Worm (Caenorhabditis elegans): ENCODE data around the gene snx-1.

ce11 chrX:1108874-1109273 lies 19.9 kb upstream of the snx-1 start:
- TF ChIP-seq lin-13 (tag; optimal IDR thresholded peaks at IDR 0.05) (no peak), ces-1 (GFP tag; optimal IDR thresholded peaks at IDR 0.05) (no peak), sem-2 (GFP tag; optimal IDR thresholded peaks at IDR 0.05) (no peak), unc-62 (GFP tag; optimal IDR thresholded peaks at IDR 0.05) (peak; percentile 93), ztf-11 (tag; optimal IDR thresholded peaks at IDR 0.05) (no peak), nhr-12 (tag; optimal IDR thresholded peaks at IDR 0.05) (no peak), unc-39 (tag; optimal IDR thresholded peaks at IDR 0.05) (no peak), lin-32 (GFP tag; optimal IDR thresholded peaks at IDR 0.05) (no peak), pha-4 (tag; optimal IDR thresholded peaks at IDR 0.05) (no peak), blmp-1 (tag; optimal IDR thresholded peaks at IDR 0.05) (no peak), snpc-4 (tag; optimal IDR thresholded peaks at IDR 0.05) (no peak)

Data from whole organism, mixed stage, embryonic.